Worm (Caenorhabditis elegans) whole organism, L1 larva: ENCODE results near the gene phf-31.

Source experiments
- C04F5.9 ChIP-seq: sonication (generic microtip); optimal IDR thresholded peaks from 2 replicates; lab custom pipeline; 2016; ENCODE audit warnings: missing genetic modification characterization, missing compliant biosample characterization
- C16A3.4 ChIP-seq: fragments of 150-350 bp; optimal IDR thresholded peaks from 2 replicates; lab custom pipeline; 2014; ENCODE audit warnings: missing biosample characterization, missing genetic modification characterization
- Y116A8C.19 ChIP-seq: sonication (generic microtip); optimal IDR thresholded peaks from 2 replicates; lab custom pipeline; 2016; ENCODE audit warnings: missing compliant biosample characterization, missing genetic modification characterization, borderline replicate concordance
- aha-1 ChIP-seq: fragments of 150-350 bp; optimal IDR thresholded peaks from 2 replicates; lab custom pipeline; 2014; ENCODE audit warnings: missing biosample characterization, missing genetic modification characterization
- alr-1 ChIP-seq: fragments of 200-800 bp; sonication (Bioruptor generic); optimal IDR thresholded peaks from 2 replicates; lab custom pipeline; 2018; ENCODE audit warnings: borderline replicate concordance, mild to moderate bottlenecking, missing genetic modification characterization, missing compliant biosample characterization
- ama-1 ChIP-seq: fragments of 150-350 bp; optimal IDR thresholded peaks from 2 replicates; lab custom pipeline; 2014
- blmp-1 ChIP-seq: fragments of 150-350 bp; optimal IDR thresholded peaks from 2 replicates; lab custom pipeline; 2014; ENCODE audit warnings: missing biosample characterization, missing genetic modification characterization
- ceh-8 ChIP-seq: fragments of 200-800 bp; sonication (Bioruptor generic); optimal IDR thresholded peaks from 2 replicates; lab custom pipeline; 2018; ENCODE audit warnings: mild to moderate bottlenecking, missing genetic modification characterization, moderate library complexity, missing compliant biosample characterization
- ceh-90 ChIP-seq: sonication (generic microtip); optimal IDR thresholded peaks from 2 replicates; lab custom pipeline; 2016; ENCODE audit warnings: missing genetic modification characterization, missing compliant biosample characterization
- ces-1 ChIP-seq: fragments of 150-350 bp; optimal IDR thresholded peaks from 2 replicates; lab custom pipeline; 2014; ENCODE audit warnings: missing biosample characterization, missing genetic modification reagents, missing genetic modification characterization
- dpl-1 ChIP-seq, 3 experiments: fragments of 150-350 bp in 2 of 3; sonication (generic microtip) in 1 of 3; optimal IDR thresholded peaks; 2 replicates each; lab custom pipeline; 2014 to 2017; ENCODE audit warnings: missing biosample characterization in 3 of 3, missing genetic modification characterization in 3 of 3, missing genetic modification reagents in 3 of 3
- dsc-1 ChIP-seq: sonication (generic microtip); optimal IDR thresholded peaks from 2 replicates; lab custom pipeline; 2016; ENCODE audit warnings: mild to moderate bottlenecking, missing genetic modification characterization, missing compliant biosample characterization
- efl-1 ChIP-seq, 4 experiments: fragments of 150-350 bp; optimal IDR thresholded peaks in 3 of 4; peaks in 1 of 4; 1 replicate in 1 of 4; 2 replicates in 3 of 4; lab custom pipeline; 2014; ENCODE audit warnings: missing biosample characterization in 2 of 4, missing genetic modification characterization in 2 of 4, missing genetic modification reagents in 2 of 4
- egl-27 ChIP-seq, 2 experiments: fragments of 150-350 bp in 1 of 2; sonication (generic microtip); optimal IDR thresholded peaks; 3 replicates each; lab custom pipeline; 2017 to 2018; ENCODE audit warnings: missing biosample characterization in 2 of 2, missing genetic modification characterization in 2 of 2, missing genetic modification reagents in 2 of 2
- elt-2 ChIP-seq: sonication (generic microtip); optimal IDR thresholded peaks from 2 replicates; lab custom pipeline; 2016; ENCODE audit warnings: missing genetic modification characterization, mild to moderate bottlenecking, inconsistent platforms, missing compliant biosample characterization, missing genetic modification reagents
- elt-3 ChIP-seq, 6 experiments: fragments of 150-350 bp in 1 of 6; sonication (generic microtip); optimal IDR thresholded peaks; 2 replicates each; lab custom pipeline; 2017 to 2018; ENCODE audit warnings: missing biosample characterization in 6 of 6, missing genetic modification characterization in 6 of 6, inconsistent platforms in 1 of 6
- ets-5 ChIP-seq: fragments of 200-800 bp; sonication (Bioruptor generic); IDR thresholded peaks from 2 replicates; pipeline ENCODE4 v1.3.6; 2022; ENCODE audit warnings: missing genetic modification characterization, missing compliant biosample characterization
- fos-1 ChIP-seq: fragments of 150-350 bp; optimal IDR thresholded peaks from 2 replicates; lab custom pipeline; 2014; ENCODE audit warnings: missing biosample characterization, missing genetic modification characterization
- grh-1 ChIP-seq: fragments of 200-800 bp; sonication (Bioruptor generic); IDR thresholded peaks from 2 replicates; pipeline ENCODE4 v1.3.6; 2022; ENCODE audit warnings: missing genetic modification reagents, missing genetic modification characterization, missing compliant biosample characterization
- hlh-17 ChIP-seq: fragments of 200-800 bp; sonication (Bioruptor generic); optimal IDR thresholded peaks from 2 replicates; lab custom pipeline; 2018; ENCODE audit warnings: missing genetic modification characterization, mild to moderate bottlenecking, missing compliant biosample characterization, moderate library complexity, borderline replicate concordance
- hlh-4 ChIP-seq: sonication (generic microtip); optimal IDR thresholded peaks from 2 replicates; lab custom pipeline; 2016; ENCODE audit warnings: mild to moderate bottlenecking, missing genetic modification characterization, missing compliant biosample characterization
- irx-1 ChIP-seq: sonication (generic microtip); optimal IDR thresholded peaks from 2 replicates; lab custom pipeline; 2016; ENCODE audit warnings: missing genetic modification characterization, missing compliant biosample characterization
- isw-1 ChIP-seq: fragments of 200-800 bp; sonication (Bioruptor generic); IDR thresholded peaks from 2 replicates; pipeline ENCODE4 v1.3.6; 2022; ENCODE audit warnings: missing genetic modification characterization, missing compliant biosample characterization
- jun-1 ChIP-seq: fragments of 150-350 bp; optimal IDR thresholded peaks from 2 replicates; lab custom pipeline; 2014; ENCODE audit warnings: missing biosample characterization, missing genetic modification reagents, missing genetic modification characterization
- lin-14 ChIP-seq: fragments of 200-800 bp; sonication (Bioruptor generic); optimal IDR thresholded peaks from 2 replicates; lab custom pipeline; 2018; ENCODE audit warnings: mild to moderate bottlenecking, missing genetic modification characterization, moderate library complexity, missing compliant biosample characterization
- lin-35 ChIP-seq, 2 experiments: fragments of 150-350 bp; optimal IDR thresholded peaks; 2 replicates each; lab custom pipeline; 2014; ENCODE audit warnings: missing biosample characterization in 2 of 2, missing genetic modification characterization in 2 of 2, missing genetic modification reagents in 2 of 2
- lsy-2 ChIP-seq, 2 experiments: fragments of 150-350 bp; optimal IDR thresholded peaks; 2 replicates each; lab custom pipeline; 2014; ENCODE audit warnings: missing biosample characterization in 2 of 2, missing genetic modification characterization in 2 of 2
- mab-9 ChIP-seq: fragments of 200-800 bp; sonication (Bioruptor generic); IDR thresholded peaks from 2 replicates; pipeline ENCODE4 v1.3.6; 2022; ENCODE audit warnings: missing genetic modification reagents, missing genetic modification characterization, missing compliant biosample characterization
- mdl-1 ChIP-seq, 2 experiments: fragments of 150-350 bp; optimal IDR thresholded peaks; 2 replicates each; lab custom pipeline; 2014 to 2017; ENCODE audit warnings: missing biosample characterization in 2 of 2, missing genetic modification characterization in 2 of 2, inconsistent platforms in 1 of 2
- mep-1 ChIP-seq: fragments of 150-350 bp; optimal IDR thresholded peaks from 2 replicates; lab custom pipeline; 2014; ENCODE audit warnings: missing biosample characterization, missing genetic modification characterization
- nhr-11 ChIP-seq: fragments of 150-350 bp; optimal IDR thresholded peaks from 2 replicates; lab custom pipeline; 2014; ENCODE audit warnings: missing biosample characterization, missing genetic modification characterization
- nhr-19 ChIP-seq: fragments of 200-800 bp; sonication (Bioruptor generic); conservative IDR thresholded peaks from 2 replicates; pipeline ENCODE4 v1.3.6; 2022; ENCODE audit warnings: missing genetic modification characterization, missing compliant biosample characterization
- nhr-20 ChIP-seq: sonication (generic microtip); optimal IDR thresholded peaks from 2 replicates; lab custom pipeline; 2016; ENCODE audit warnings: mild to moderate bottlenecking, missing genetic modification characterization, missing compliant biosample characterization
- nhr-47 ChIP-seq: sonication (generic microtip); optimal IDR thresholded peaks from 2 replicates; lab custom pipeline; 2016; ENCODE audit warnings: mild to moderate bottlenecking, missing genetic modification characterization, moderate library complexity, missing compliant biosample characterization
- nhr-71 ChIP-seq: sonication (generic microtip); optimal IDR thresholded peaks from 2 replicates; lab custom pipeline; 2016; ENCODE audit warnings: mild to moderate bottlenecking, missing genetic modification characterization, moderate library complexity, missing compliant biosample characterization
- nhr-76 ChIP-seq: sonication (generic microtip); optimal IDR thresholded peaks from 2 replicates; lab custom pipeline; 2017; ENCODE audit warnings: missing biosample characterization, missing genetic modification characterization
- nhr-85 ChIP-seq: sonication (generic microtip); peaks from one replicate; lab custom pipeline; 2016; ENCODE audit warnings: missing genetic modification characterization, inconsistent platforms, missing compliant biosample characterization
- nhr-90 ChIP-seq: sonication (generic microtip); optimal IDR thresholded peaks from 2 replicates; lab custom pipeline; 2016; ENCODE audit warnings: mild to moderate bottlenecking, missing genetic modification characterization, missing compliant biosample characterization; ENCODE audit not compliant: poor library complexity
- skn-1 ChIP-seq: fragments of 150-350 bp; optimal IDR thresholded peaks from 2 replicates; lab custom pipeline; 2014; ENCODE audit warnings: missing biosample characterization, missing genetic modification characterization
- snpc-4 ChIP-seq: fragments of 150-350 bp; optimal IDR thresholded peaks from 2 replicates; lab custom pipeline; 2014; ENCODE audit warnings: missing biosample characterization, missing genetic modification characterization
- snu-23 ChIP-seq: sonication (generic microtip); optimal IDR thresholded peaks from 2 replicates; lab custom pipeline; 2016; ENCODE audit warnings: missing genetic modification characterization, missing compliant biosample characterization
- sox-4 ChIP-seq: sonication (generic microtip); optimal IDR thresholded peaks from 2 replicates; lab custom pipeline; 2016; ENCODE audit warnings: missing genetic modification characterization, missing compliant biosample characterization
- swsn-7 ChIP-seq: sonication (generic microtip); optimal IDR thresholded peaks from 2 replicates; lab custom pipeline; 2016; ENCODE audit warnings: missing genetic modification characterization, missing compliant biosample characterization
- tbx-2 ChIP-seq: sonication (generic microtip); optimal IDR thresholded peaks from 2 replicates; lab custom pipeline; 2016; ENCODE audit warnings: missing genetic modification characterization, missing compliant biosample characterization
- unc-130 ChIP-seq: fragments of 150-350 bp; optimal IDR thresholded peaks from 2 replicates; lab custom pipeline; 2017; ENCODE audit warnings: missing biosample characterization, missing genetic modification characterization, inconsistent platforms
- unc-86 ChIP-seq: sonication (generic microtip); optimal IDR thresholded peaks from 2 replicates; lab custom pipeline; 2016; ENCODE audit warnings: missing genetic modification characterization, missing compliant biosample characterization
- vab-15 ChIP-seq: sonication (generic microtip); optimal IDR thresholded peaks from 2 replicates; lab custom pipeline; 2017; ENCODE audit warnings: missing genotype, mild to moderate bottlenecking, missing genetic modification characterization, missing compliant biosample characterization
- xbp-1 ChIP-seq: sonication (generic microtip); optimal IDR thresholded peaks from 2 replicates; lab custom pipeline; 2016; ENCODE audit warnings: missing genetic modification characterization, missing compliant biosample characterization
- zag-1 ChIP-seq: fragments of 150-350 bp; optimal IDR thresholded peaks from 2 replicates; lab custom pipeline; 2014; ENCODE audit warnings: missing biosample characterization, missing genetic modification characterization
- zip-4 ChIP-seq: fragments of 200-800 bp; sonication (Bioruptor generic); optimal IDR thresholded peaks from 2 replicates; lab custom pipeline; 2018; ENCODE audit warnings: mild to moderate bottlenecking, missing genetic modification characterization, moderate library complexity, missing compliant biosample characterization

The phf-31 gene

DNA sequence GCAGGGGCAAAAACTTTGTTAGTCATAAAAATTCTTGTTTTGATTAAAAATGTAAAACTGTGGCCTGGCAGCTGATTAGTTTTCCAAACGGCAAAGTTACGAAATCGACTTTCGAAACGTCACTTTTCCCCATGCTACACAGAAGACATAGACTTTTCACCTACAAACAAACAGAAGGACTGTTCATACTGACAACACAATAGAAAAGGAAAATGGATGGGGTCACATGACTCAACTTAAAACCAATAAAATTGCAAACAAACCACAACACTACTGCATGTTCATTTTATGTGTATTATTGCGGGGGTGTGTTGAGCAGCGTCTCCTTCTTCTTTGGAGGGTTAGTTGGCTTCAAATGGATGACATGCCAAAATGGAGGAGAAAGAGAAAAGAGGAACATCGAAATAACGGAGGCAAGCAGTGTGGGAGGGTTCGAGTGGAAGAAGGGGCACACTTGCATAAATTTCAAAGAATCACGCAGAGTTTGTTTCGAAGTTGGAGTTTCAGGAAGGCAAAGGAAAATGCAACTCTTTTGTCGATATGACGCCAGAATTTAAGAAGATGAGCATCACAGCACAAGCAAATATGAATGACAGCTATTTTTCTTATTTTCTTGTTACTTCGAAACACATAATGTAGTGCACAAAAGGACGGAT is 3.6 kb upstream of the phf-31 start:
- TF ChIP-seq nhr-47 (tag; lab: Kevin White, UChicago) (peak; percentile 17), zag-1 (tag; lab: Kevin White, UChicago) (no peak), lin-14 (GFP tag; lab: Kevin White, UChicago) (peak; percentile 76), mdl-1 (tag; optimal IDR thresholded peaks at IDR 0.05; lab: Kevin White, UChicago) (peak in 1 of 2 experiments; percentile 58), nhr-90 (peak; percentile 24), hlh-17 (GFP tag; lab: Kevin White, UChicago) (no peak), efl-1 (optimal IDR thresholded peaks at IDR 0.05; lab: Kevin White, UChicago) (peak in 1 of 2 experiments; percentile 11), efl-1 (GFP tag; optimal IDR thresholded peaks at IDR 0.05 in 1 of 2; lab: Kevin White, UChicago) (peak; percentile 8 to 48), jun-1 (peak; percentile 24), vab-15 (tag; lab: Kevin White, UChicago) (no peak), ets-5 (GFP tag; lab: Robert Waterston, UW) (no peak), tbx-2 (tag; lab: Kevin White, UChicago) (peak; percentile 20), mep-1 (tag; lab: Kevin White, UChicago) (peak; percentile 68), aha-1 (tag; lab: Kevin White, UChicago) (no peak), nhr-85 (tag; lab: Kevin White, UChicago) (peak; percentile 58), isw-1 (GFP tag; lab: Robert Waterston, UW) (no peak), dsc-1 (peak; percentile 22), ama-1 (lab: Kevin White, UChicago) (peak; percentile 33), egl-27 (tag; optimal IDR thresholded peaks at IDR 0.05; lab: Kevin White, UChicago) (no peak), nhr-76 (tag; lab: Kevin White, UChicago) (no peak), nhr-11 (tag; lab: Kevin White, UChicago) (peak; percentile 25), snu-23 (GFP tag; lab: Kevin White, UChicago) (peak; percentile 42), hlh-4 (tag; lab: Kevin White, UChicago) (no peak), xbp-1 (tag; lab: Kevin White, UChicago) (no peak), C04F5.9 (no peak), Y116A8C.19 (tag; lab: Kevin White, UChicago) (no peak), unc-130 (no peak), fos-1 (no peak), lin-35 (GFP tag; optimal IDR thresholded peaks at IDR 0.05; lab: Kevin White, UChicago) (peak in 1 of 2 experiments; percentile 52), swsn-7 (peak; percentile 10), irx-1 (no peak), snpc-4 (tag; lab: Kevin White, UChicago) (no peak), dpl-1 (GFP tag; optimal IDR thresholded peaks at IDR 0.05; lab: Kevin White, UChicago) (peak in 2 of 3 experiments; percentile 18 to 19), ces-1 (no peak), grh-1 (no peak), elt-2 (tag; lab: Kevin White, UChicago) (no peak), elt-3 (tag; optimal IDR thresholded peaks at IDR 0.05; lab: Kevin White, UChicago) (peak in 1 of 6 experiments; percentile 70), ceh-90 (tag; lab: Kevin White, UChicago) (no peak), nhr-71 (tag; lab: Kevin White, UChicago) (peak; percentile 22), lsy-2 (tag; optimal IDR thresholded peaks at IDR 0.05; lab: Kevin White, UChicago) (peak in 1 of 2 experiments; percentile 3), ceh-8 (GFP tag; lab: Kevin White, UChicago) (no peak), nhr-19 (GFP tag; lab: Robert Waterston, UW) (peak; percentile 35; the same call in 1 of the 2 replicates), skn-1 (peak; percentile 68), C16A3.4 (tag; lab: Kevin White, UChicago) (peak; percentile 6), sox-4 (tag; lab: Kevin White, UChicago) (no peak), alr-1 (tag; lab: Kevin White, UChicago) (no peak), zip-4 (peak; percentile 35), nhr-20 (tag; lab: Kevin White, UChicago) (peak; percentile 42), blmp-1 (tag; lab: Kevin White, UChicago) (peak; percentile 73), mab-9 (GFP tag; lab: Robert Waterston, UW) (no peak), unc-86 (peak; percentile 5)
